Fruit fly (Drosophila melanogaster) whole organism, embryonic: Measurements from ENCODE around the gene CG7985.

Experiments used
- Asciz ChIP-seq: fragments of 200-800 bp; sonication (Bioruptor generic); optimal IDR thresholded peaks from 2 replicates; lab custom pipeline; 2017; ENCODE audit warnings: missing biosample characterization, mild to moderate bottlenecking, missing genetic modification characterization, missing genetic modification reagents
- BEAF-32 ChIP-seq: fragments of 200-800 bp; sonication (Bioruptor generic); optimal IDR thresholded peaks from 3 replicates; lab custom pipeline; 2017; ENCODE audit warnings: missing biosample characterization, missing genetic modification characterization, mild to moderate bottlenecking, moderate library complexity, missing genetic modification reagents
- BtbVII ChIP-seq: fragments of 200-800 bp; sonication (Bioruptor generic); optimal IDR thresholded peaks from 3 replicates; lab custom pipeline; 2017; ENCODE audit warnings: missing biosample characterization, mild to moderate bottlenecking, missing genetic modification characterization
- CG10209 ChIP-seq: fragments of 200-800 bp; sonication (Bioruptor generic); optimal IDR thresholded peaks from 3 replicates; lab custom pipeline; 2017; ENCODE audit warnings: missing biosample characterization, mild to moderate bottlenecking, missing genetic modification characterization, missing genetic modification reagents
- CG10979 ChIP-seq: fragments of 200-800 bp; sonication (Bioruptor generic); optimal IDR thresholded peaks from 2 replicates; lab custom pipeline; 2018; ENCODE audit warnings: missing biosample characterization, mild to moderate bottlenecking, missing genetic modification characterization, moderate library complexity
- CG12219 ChIP-seq: fragments of 200-800 bp; sonication (Bioruptor generic); optimal IDR thresholded peaks from 3 replicates; lab custom pipeline; 2018; ENCODE audit warnings: missing biosample characterization, mild to moderate bottlenecking, missing genetic modification characterization
- CG14441 ChIP-seq: fragments of 200-800 bp; sonication (Bioruptor generic); IDR thresholded peaks from 2 replicates; pipeline ENCODE4 v1.3.6; 2022; ENCODE audit warnings: missing biosample characterization, missing genetic modification characterization
- CG14667 ChIP-seq: fragments of 200-800 bp; sonication (Bioruptor generic); IDR thresholded peaks from 2 replicates; pipeline ENCODE4 v1.3.6; 2022; ENCODE audit warnings: missing biosample characterization, missing genetic modification characterization
- CG14710 ChIP-seq: fragments of 200-800 bp; sonication (Bioruptor generic); optimal IDR thresholded peaks from 3 replicates; lab custom pipeline; 2019; ENCODE audit warnings: missing biosample characterization, mild to moderate bottlenecking, missing genetic modification characterization, moderate library complexity
- CG14860 ChIP-seq: fragments of 200-800 bp; sonication (Bioruptor generic); IDR thresholded peaks from 3 replicates; pipeline ENCODE4 v1.3.6; 2022; ENCODE audit warnings: missing biosample characterization, missing genetic modification characterization; ENCODE audit not compliant: partially characterized antibody
- CG15479 ChIP-seq: fragments of 200-800 bp; sonication (Bioruptor generic); optimal IDR thresholded peaks from 3 replicates; lab custom pipeline; 2019; ENCODE audit warnings: missing biosample characterization, mild to moderate bottlenecking, missing genetic modification characterization, moderate library complexity
- CG15514 ChIP-seq: fragments of 200-800 bp; sonication (Bioruptor generic); optimal IDR thresholded peaks from 3 replicates; lab custom pipeline; 2017; ENCODE audit warnings: missing biosample characterization, missing genetic modification characterization, mild to moderate bottlenecking, moderate library complexity, missing genetic modification reagents
- CG17359 ChIP-seq: fragments of 200-800 bp; sonication (Bioruptor generic); optimal IDR thresholded peaks from 3 replicates; lab custom pipeline; 2018; ENCODE audit warnings: missing biosample characterization, mild to moderate bottlenecking, missing genetic modification characterization, moderate library complexity
- CG17829 ChIP-seq: fragments of 200-800 bp; optimal IDR thresholded peaks from 2 replicates; lab custom pipeline; 2019; ENCODE audit warnings: missing biosample characterization, mild to moderate bottlenecking, missing genetic modification characterization, moderate library complexity
- CG18619 ChIP-seq: fragments of 200-800 bp; sonication (Bioruptor generic); optimal IDR thresholded peaks from 3 replicates; lab custom pipeline; 2017; ENCODE audit warnings: missing biosample characterization, mild to moderate bottlenecking, missing genetic modification characterization
- CG2120 ChIP-seq: fragments of 200-800 bp; sonication (Bioruptor generic); optimal IDR thresholded peaks from 3 replicates; lab custom pipeline; 2016; ENCODE audit warnings: missing biosample characterization, missing genetic modification characterization
- CG2129 ChIP-seq: fragments of 200-800 bp; sonication (Bioruptor generic); IDR thresholded peaks from 2 replicates; pipeline ENCODE4 v1.3.6; 2022; ENCODE audit warnings: missing biosample characterization, missing genetic modification characterization; ENCODE audit not compliant: partially characterized antibody
- CG3281 ChIP-seq: fragments of 200-800 bp; sonication (Bioruptor generic); optimal IDR thresholded peaks from 3 replicates; lab custom pipeline; 2017; ENCODE audit warnings: missing biosample characterization, mild to moderate bottlenecking, missing genetic modification characterization
- CG33557 ChIP-seq: fragments of 200-800 bp; sonication (Bioruptor generic); optimal IDR thresholded peaks from 2 replicates; lab custom pipeline; 2019; ENCODE audit warnings: missing biosample characterization, mild to moderate bottlenecking, missing genetic modification characterization, moderate library complexity
- CG3726 ChIP-seq: fragments of 200-800 bp; sonication (Bioruptor generic); IDR thresholded peaks from 3 replicates; pipeline ENCODE4, ENCODE4 v1.3.6; 2022; ENCODE audit warnings: missing biosample characterization, missing genetic modification characterization
- CG4328 ChIP-seq: fragments of 200-800 bp; sonication (Bioruptor generic); optimal IDR thresholded peaks from 3 replicates; lab custom pipeline; 2017; ENCODE audit warnings: missing biosample characterization, missing genetic modification reagents, missing genetic modification characterization
- CG4707 ChIP-seq: fragments of 200-800 bp; sonication (Bioruptor generic); optimal IDR thresholded peaks from 2 replicates; lab custom pipeline; 2018; ENCODE audit warnings: missing biosample characterization, mild to moderate bottlenecking, missing genetic modification characterization, moderate library complexity
- CG4820 ChIP-seq: fragments of 200-800 bp; sonication (Bioruptor generic); optimal IDR thresholded peaks from 3 replicates; lab custom pipeline; 2016; ENCODE audit warnings: missing biosample characterization, missing genetic modification characterization
- CG5180 ChIP-seq: fragments of 200-800 bp; sonication (Bioruptor generic); optimal IDR thresholded peaks from 3 replicates; lab custom pipeline; 2017; ENCODE audit warnings: missing biosample characterization, missing genetic modification characterization, mild to moderate bottlenecking, moderate library complexity, missing genetic modification reagents
- CG6689 ChIP-seq: fragments of 200-800 bp; sonication (Bioruptor generic); IDR thresholded peaks from 2 replicates; pipeline ENCODE4 v1.3.6; 2022; ENCODE audit warnings: missing biosample characterization, missing genetic modification characterization
- CG9797 ChIP-seq: fragments of 200-800 bp; sonication (Bioruptor generic); optimal IDR thresholded peaks from 3 replicates; lab custom pipeline; 2018; ENCODE audit warnings: missing biosample characterization, mild to moderate bottlenecking, missing genetic modification characterization
- CoRest ChIP-seq: fragments of 200-800 bp; sonication (Bioruptor generic); optimal IDR thresholded peaks from 3 replicates; lab custom pipeline; 2018; ENCODE audit warnings: missing biosample characterization, mild to moderate bottlenecking, missing genetic modification characterization, moderate library complexity
- Dip3 ChIP-seq: fragments of 200-800 bp; sonication (Bioruptor generic); optimal IDR thresholded peaks from 3 replicates; lab custom pipeline; 2016; ENCODE audit warnings: missing biosample characterization, missing genetic modification characterization
- Dp ChIP-seq: fragments of 200-800 bp; sonication (Bioruptor generic); optimal IDR thresholded peaks from 2 replicates; lab custom pipeline; 2018; ENCODE audit warnings: missing biosample characterization, mild to moderate bottlenecking, missing genetic modification characterization, moderate library complexity
- E2f1 ChIP-seq: fragments of 200-800 bp; sonication (Bioruptor generic); IDR thresholded peaks from 2 replicates; pipeline ENCODE4 v1.3.6; 2022; ENCODE audit warnings: missing biosample characterization, missing genetic modification characterization
- HmgZ ChIP-seq: fragments of 200-800 bp; sonication (Bioruptor generic); optimal IDR thresholded peaks from 2 replicates; lab custom pipeline; 2018; ENCODE audit warnings: missing biosample characterization, mild to moderate bottlenecking, missing genetic modification characterization
- MBD-R2 ChIP-seq: fragments of 200-800 bp; sonication (Bioruptor generic); IDR thresholded peaks from 2 replicates; pipeline ENCODE4 v1.3.6; 2022; ENCODE audit warnings: missing biosample characterization, missing genetic modification characterization
- NFAT ChIP-seq: fragments of 200-800 bp; sonication (Bioruptor generic); IDR thresholded peaks from 2 replicates; pipeline ENCODE4 v1.3.6; 2022; ENCODE audit warnings: missing biosample characterization, missing genetic modification characterization
- Ravus ChIP-seq: fragments of 200-800 bp; sonication (Bioruptor generic); IDR thresholded peaks from 2 replicates; pipeline ENCODE4 v1.3.6; 2022; ENCODE audit warnings: missing biosample characterization, missing genetic modification characterization
- ab ChIP-seq: fragments of 200-800 bp; sonication (Bioruptor generic); optimal IDR thresholded peaks from 2 replicates; lab custom pipeline; 2016; ENCODE audit warnings: missing biosample characterization, missing genetic modification characterization
- bbx ChIP-seq: fragments of 200-800 bp; sonication (Bioruptor generic); IDR thresholded peaks from 2 replicates; pipeline ENCODE4 v1.3.6; 2022; ENCODE audit warnings: missing biosample characterization, missing genetic modification characterization; ENCODE audit not compliant: partially characterized antibody
- emc ChIP-seq: fragments of 200-800 bp; sonication (Bioruptor generic); optimal IDR thresholded peaks from 2 replicates; lab custom pipeline; 2016; ENCODE audit warnings: missing biosample characterization, missing genetic modification characterization
- fru ChIP-seq: fragments of >200 bp; optimal IDR thresholded peaks from 2 replicates; lab custom pipeline; 2017
- ken ChIP-seq: fragments of 200-800 bp; sonication (Bioruptor generic); IDR thresholded peaks from 3 replicates; pipeline ENCODE4 v1.3.6; 2022; ENCODE audit warnings: missing biosample characterization, missing genetic modification characterization
- nerfin-2 ChIP-seq: fragments of 200-800 bp; sonication (Bioruptor generic); IDR thresholded peaks from 2 replicates; pipeline ENCODE4 v1.3.6; 2022; ENCODE audit warnings: missing biosample characterization, missing genetic modification characterization; ENCODE audit not compliant: partially characterized antibody
- pfk ChIP-seq: fragments of 200-800 bp; sonication (Bioruptor generic); optimal IDR thresholded peaks from 2 replicates; lab custom pipeline; 2018; ENCODE audit warnings: missing biosample characterization, mild to moderate bottlenecking, missing genetic modification characterization, moderate library complexity
- prd ChIP-seq, 3 experiments: fragments of >200 bp in 2 of 3; fragments of 200-800 bp in 1 of 3; sonication (Bioruptor generic) in 1 of 3; optimal IDR thresholded peaks in 2 of 3; IDR thresholded peaks in 1 of 3; 2 replicates in 2 of 3; 3 replicates in 1 of 3; pipeline versions ENCODE4 v1.3.6 to Lab custom; 2017 to 2022; ENCODE audit warnings: missing biosample characterization in 1 of 3, missing genetic modification characterization in 1 of 3
- schlank ChIP-seq: fragments of 200-800 bp; sonication (Bioruptor generic); optimal IDR thresholded peaks from 2 replicates; lab custom pipeline; 2018; ENCODE audit warnings: missing biosample characterization, mild to moderate bottlenecking, missing genetic modification characterization
- sens ChIP-seq: fragments of 200-800 bp; sonication (Bioruptor generic); peaks from one replicate; lab custom pipeline; 2016; ENCODE audit warnings: missing biosample characterization, missing genetic modification characterization
- sens-2 ChIP-seq: fragments of 200-800 bp; sonication (Bioruptor generic); IDR thresholded peaks from 2 replicates; pipeline ENCODE4 v1.3.6; 2022; ENCODE audit warnings: missing biosample characterization, missing genetic modification characterization
- shn ChIP-seq: fragments of 200-800 bp; sonication (Bioruptor generic); optimal IDR thresholded peaks from 3 replicates; lab custom pipeline; 2016; ENCODE audit warnings: missing biosample characterization, missing genetic modification characterization
- stwl ChIP-seq: fragments of 200-800 bp; sonication (Bioruptor generic); optimal IDR thresholded peaks from 3 replicates; lab custom pipeline; 2018; ENCODE audit warnings: missing biosample characterization, mild to moderate bottlenecking, missing genetic modification characterization, moderate library complexity
- tin ChIP-seq: fragments of 200-800 bp; sonication (Bioruptor generic); optimal IDR thresholded peaks from 3 replicates; lab custom pipeline; 2016; ENCODE audit warnings: missing biosample characterization, missing genetic modification characterization
- unc-4 ChIP-seq: fragments of 200-800 bp; sonication (Bioruptor generic); IDR thresholded peaks from 2 replicates; pipeline ENCODE4 v1.3.6; 2022; ENCODE audit warnings: missing biosample characterization, missing genetic modification characterization; ENCODE audit not compliant: partially characterized antibody
- zfh2 ChIP-seq: fragments of 200-800 bp; sonication (Bioruptor generic); optimal IDR thresholded peaks from 2 replicates; lab custom pipeline; 2016; ENCODE audit warnings: missing biosample characterization, missing genetic modification characterization

CG7985 gene

dm6 chr3R:18168398-18168797, 31.3 kb upstream of the CG7985 start (continued):
- TF ChIP-seq CG14860 (no peak), Dp (GFP tag; lab: Kevin White, UChicago) (peak; percentile 22), CG17829 (tag; lab: Kevin White, UChicago) (no peak), CG4707 (GFP tag; lab: Kevin White, UChicago) (no peak), CG3281 (GFP tag; lab: Kevin White, UChicago) (peak; percentile 40), stwl (tag; lab: Kevin White, UChicago) (peak; percentile 20), bbx (GFP tag; lab: Robert Waterston, UW) (no peak), CG2129 (GFP tag; lab: Robert Waterston, UW) (no peak), CG10209 (peak; percentile 4), ab (GFP tag; lab: Kevin White, UChicago) (no peak), schlank (no peak), zfh2 (GFP tag; lab: Kevin White, UChicago) (peak; percentile 50), sens-2 (0 out of 2 replicates have a peak, but pooled peaks have one; percentile 13), tin (GFP tag; lab: Kevin White, UChicago) (peak; percentile 2), nerfin-2 (GFP tag; lab: Robert Waterston, UW) (no peak), CG2120 (GFP tag; lab: Kevin White, UChicago) (peak; percentile 58), CG12219 (GFP tag; lab: Kevin White, UChicago) (no peak), CG18619 (no peak), unc-4 (GFP tag; lab: Robert Waterston, UW) (peak; percentile 42; the same call in 1 of the 2 replicates), CG5180 (GFP tag; lab: Kevin White, UChicago) (peak; percentile 13), sens (GFP tag; lab: Kevin White, UChicago) (no peak), prd (optimal IDR thresholded peaks at IDR 0.05; lab: Kevin White, UChicago) (no peak), prd (GFP tag; IDR thresholded peaks at IDR 0.05; lab: Robert Waterston, UW) (no peak), NFAT (peak; percentile 69), BtbVII (GFP tag; lab: Kevin White, UChicago) (peak; percentile 52), emc (GFP tag; lab: Kevin White, UChicago) (no peak), ken (GFP tag; lab: Robert Waterston, UW) (no peak), CG6689 (GFP tag; lab: Robert Waterston, UW) (0 out of 2 replicates have a peak, but pooled peaks have one; percentile 11), Ravus (GFP tag; lab: Robert Waterston, UW) (no peak), fru (no peak), CoRest (tag; lab: Kevin White, UChicago) (peak; percentile 39), CG4328 (peak; percentile 36), HmgZ (peak; percentile 14), CG17359 (tag; lab: Kevin White, UChicago) (peak; percentile 37), CG10979 (tag; lab: Kevin White, UChicago) (no peak), CG4820 (GFP tag; lab: Kevin White, UChicago) (no peak), pfk (GFP tag; lab: Kevin White, UChicago) (peak; percentile 4), CG9797 (GFP tag; lab: Kevin White, UChicago) (no peak), CG15514 (GFP tag; lab: Kevin White, UChicago) (peak; percentile 68), CG14441 (GFP tag; lab: Robert Waterston, UW) (peak; percentile 37; the same call in 1 of the 2 replicates), E2f1 (no peak), CG33557 (GFP tag; lab: Kevin White, UChicago) (no peak), CG14710 (tag; lab: Kevin White, UChicago) (peak; percentile 3), Dip3 (GFP tag; lab: Kevin White, UChicago) (peak; percentile 21), Asciz (no peak), CG3726 (no peak), CG14667 (GFP tag; lab: Robert Waterston, UW) (no peak), MBD-R2 (peak; percentile 25; the same call in 1 of the 2 replicates), shn (GFP tag; lab: Kevin White, UChicago) (no peak), CG15479 (GFP tag; lab: Kevin White, UChicago) (no peak), BEAF-32 (GFP tag; lab: Kevin White, UChicago) (peak; percentile 6)
